Worm (Caenorhabditis elegans): ENCODE data around the gene C29E4.14.
A peak's percentile ranks its signal among the peaks of the same experiment; 100 is the strongest.

C29E4.14 gene

DNA sequence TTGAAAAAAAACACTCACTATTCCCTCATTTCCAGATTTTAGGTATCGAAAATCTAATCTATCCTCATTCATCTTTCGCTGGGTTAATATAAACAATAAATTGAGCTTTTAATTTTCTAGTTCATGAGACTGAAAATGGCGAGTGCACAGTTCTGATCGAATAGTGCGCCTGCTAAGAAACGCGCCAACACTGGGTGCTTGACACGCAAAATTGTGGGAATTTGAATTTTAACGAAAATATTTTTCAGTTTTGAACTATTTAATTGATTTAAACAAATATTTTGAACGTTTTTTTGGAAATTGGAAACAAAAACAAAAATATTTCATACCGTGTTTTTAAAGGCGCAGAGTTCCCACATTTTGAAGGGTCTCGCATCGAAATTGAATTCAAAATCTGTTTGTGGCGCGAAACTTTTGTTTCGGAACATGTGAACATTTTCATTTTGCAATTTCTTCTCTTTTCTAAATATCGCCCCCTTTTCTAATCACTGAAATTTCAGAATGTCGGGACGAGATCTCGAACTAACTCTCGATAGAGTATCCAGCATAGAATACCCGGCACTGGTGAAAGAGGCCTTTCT, 8.7 kb downstream of the C29E4.14 start, which contains the start of the genes C29E4.13 and npp-15 (continued):
- TF ChIP-seq ztf-28 (GFP tag; IDR thresholded peaks at IDR 0.05) (no peak), Y56A3A.18 (GFP tag; IDR thresholded peaks at IDR 0.05) (no peak), him-1 (tag; optimal IDR thresholded peaks at IDR 0.05) (no peak), efl-1 (GFP tag; optimal IDR thresholded peaks at IDR 0.05) (peak; percentile 87), B0019.2 (GFP tag; conservative IDR thresholded peaks at IDR 0.05) (no peak), ZK185.1 (tag; optimal IDR thresholded peaks at IDR 0.05; ENCODE audit: poor library complexity, severe bottlenecking) (no peak), B0336.3 (GFP tag; IDR thresholded peaks at IDR 0.05) (no peak), Y79H2A.3 (GFP tag; conservative IDR thresholded peaks at IDR 0.05) (no peak), K11D2.4 (GFP tag; IDR thresholded peaks at IDR 0.05) (no peak), lsl-1 (GFP tag; optimal IDR thresholded peaks at IDR 0.05) (peak; percentile 73), mcd-1 (GFP tag; IDR thresholded peaks at IDR 0.05) (no peak), egl-44 (GFP tag; IDR thresholded peaks at IDR 0.05) (no peak), ceh-91 (GFP tag; IDR thresholded peaks at IDR 0.05) (no peak), attf-5 (GFP tag; optimal IDR thresholded peaks at IDR 0.05) (peak; percentile 46), K12H6.12 (tag; optimal IDR thresholded peaks at IDR 0.05) (no peak), lin-54 (GFP tag; optimal IDR thresholded peaks at IDR 0.05) (peak; percentile 55), F52B5.7 (tag; optimal IDR thresholded peaks at IDR 0.05) (no peak), madf-6 (GFP tag; IDR thresholded peaks at IDR 0.05) (peak; percentile 80), die-1 (tag; optimal IDR thresholded peaks at IDR 0.05) (no peak), F55B11.4 (tag; optimal IDR thresholded peaks at IDR 0.05; ENCODE audit: borderline replicate concordance, insufficient read depth) (no peak), nfyb-1 (GFP tag; IDR thresholded peaks at IDR 0.05) (no peak), Y53G8AR.9 (GFP tag; conservative IDR thresholded peaks at IDR 0.05) (no peak), hmg-1.2 (GFP tag; IDR thresholded peaks at IDR 0.05) (no peak), bed-1 (GFP tag; IDR thresholded peaks at IDR 0.05) (no peak), cebp-1 (GFP tag; IDR thresholded peaks at IDR 0.05) (no peak), cebp-1 (tag; optimal IDR thresholded peaks at IDR 0.05) (peak; percentile 18), C17E4.6 (GFP tag; IDR thresholded peaks at IDR 0.05) (no peak), madf-10 (tag; optimal IDR thresholded peaks at IDR 0.05) (no peak), ccch-3 (GFP tag; optimal IDR thresholded peaks at IDR 0.05) (no peak), ceh-79 (tag; optimal IDR thresholded peaks at IDR 0.05) (no peak), madf-8 (GFP tag; conservative IDR thresholded peaks at IDR 0.05) (peak; percentile 55), athp-1 (tag; optimal IDR thresholded peaks at IDR 0.05) (no peak), akir-1 (GFP tag; optimal IDR thresholded peaks at IDR 0.05) (no peak), rec-8 (tag; optimal IDR thresholded peaks at IDR 0.05) (no peak), nhr-80 (tag; optimal IDR thresholded peaks at IDR 0.05) (peak; percentile 15), snpc-1.3 (tag; optimal IDR thresholded peaks at IDR 0.05; ENCODE audit: insufficient read depth) (no peak), F37B4.10 (GFP tag; IDR thresholded peaks at IDR 0.05) (no peak), ceh-58 (GFP tag; IDR thresholded peaks at IDR 0.05) (no peak), T07F8.4 (tag; optimal IDR thresholded peaks at IDR 0.05) (no peak), tlf-1 (GFP tag; optimal IDR thresholded peaks at IDR 0.05) (no peak), ceh-27 (GFP tag; optimal IDR thresholded peaks at IDR 0.05) (no peak), snpc-1.1 (tag; optimal IDR thresholded peaks at IDR 0.05; ENCODE audit: insufficient read depth) (no peak), F23B12.7 (tag; optimal IDR thresholded peaks at IDR 0.05; ENCODE audit: insufficient read depth) (no peak), ztf-26 (tag; optimal IDR thresholded peaks at IDR 0.05) (no peak), egl-18 (GFP tag; IDR thresholded peaks at IDR 0.05) (no peak), let-607 (tag; optimal IDR thresholded peaks at IDR 0.05) (no peak), F57A8.1 (GFP tag; optimal IDR thresholded peaks at IDR 0.05) (no peak), hlh-26 (GFP tag; conservative IDR thresholded peaks at IDR 0.05) (no peak)
